Worm (Caenorhabditis elegans) whole organism, L4/young adult: ENCODE measurements around the gene D2023.3.

Source experiments
- W03F9.2 ChIP-seq: fragments of 150-350 bp; optimal IDR thresholded peaks from 2 replicates; lab custom pipeline; 2014; ENCODE audit warnings: missing biosample characterization, missing genetic modification characterization
- dao-5 ChIP-seq: sonication (generic microtip); optimal IDR thresholded peaks from 2 replicates; lab custom pipeline; 2016; ENCODE audit warnings: missing genotype, missing genetic modification characterization, moderate library complexity, missing compliant biosample characterization
- him-1 ChIP-seq: sonication (generic microtip); optimal IDR thresholded peaks from 2 replicates; lab custom pipeline; 2016; ENCODE audit warnings: missing genotype, missing genetic modification reagents, missing genetic modification characterization, missing compliant biosample characterization

- TF ChIP-seq him-1 (tag; lab: Kevin White, UChicago) (no peak), W03F9.2 (no peak), dao-5 (tag; lab: Kevin White, UChicago) (no peak)
These were observed 38.4 kb downstream of the D2023.3 start, which contains the start of gene bus-18 for ce11 chrV:11773420-11773819.
